Fruit fly (Drosophila melanogaster) whole organism, embryonic: ENCODE measurements around the gene CG6966.

ENCODE experiments used
- Adf1 ChIP-seq: fragments of 200-800 bp; sonication (Bioruptor generic); IDR thresholded peaks from 2 replicates; pipeline ENCODE4 v1.3.6; 2022; ENCODE audit warnings: missing biosample characterization, missing genetic modification characterization
- Atf6 ChIP-seq: fragments of 200-800 bp; sonication (Bioruptor generic); IDR thresholded peaks from 2 replicates; pipeline ENCODE4 v1.3.6; 2022; ENCODE audit warnings: missing biosample characterization, missing genetic modification characterization
- B-H2 ChIP-seq: fragments of 200-800 bp; sonication (Bioruptor generic); optimal IDR thresholded peaks from 2 replicates; lab custom pipeline; 2018; ENCODE audit warnings: missing biosample characterization, mild to moderate bottlenecking, missing genetic modification characterization
- CG11093 ChIP-seq: fragments of 200-800 bp; sonication (Bioruptor generic); IDR thresholded peaks from 3 replicates; pipeline ENCODE4 v1.3.6; 2022; ENCODE audit warnings: missing biosample characterization, missing genetic modification characterization
- CG12391 ChIP-seq: fragments of 200-800 bp; sonication (Bioruptor generic); optimal IDR thresholded peaks from 3 replicates; lab custom pipeline; 2018; ENCODE audit warnings: missing biosample characterization, mild to moderate bottlenecking, missing genetic modification characterization, moderate library complexity
- CG13775 ChIP-seq: fragments of 200-800 bp; sonication (Bioruptor generic); optimal IDR thresholded peaks from 3 replicates; lab custom pipeline; 2017; ENCODE audit warnings: missing biosample characterization, mild to moderate bottlenecking, missing genetic modification characterization
- CG15073 ChIP-seq: fragments of 200-800 bp; sonication (Bioruptor generic); optimal IDR thresholded peaks from 2 replicates; lab custom pipeline; 2016; ENCODE audit warnings: missing biosample characterization, missing genetic modification characterization
- CG1529 ChIP-seq: fragments of 200-800 bp; sonication (Bioruptor generic); optimal IDR thresholded peaks from 3 replicates; lab custom pipeline; 2018; ENCODE audit warnings: missing biosample characterization, missing genetic modification characterization
- CG15601 ChIP-seq: fragments of 200-800 bp; sonication (Bioruptor generic); optimal IDR thresholded peaks from 3 replicates; lab custom pipeline; 2019; ENCODE audit warnings: missing biosample characterization, mild to moderate bottlenecking, missing genetic modification characterization, moderate library complexity
- CG17385 ChIP-seq: fragments of 200-800 bp; sonication (Bioruptor generic); optimal IDR thresholded peaks from 3 replicates; lab custom pipeline; 2018; ENCODE audit warnings: missing biosample characterization, mild to moderate bottlenecking, missing genetic modification characterization
- CG17829 ChIP-seq: fragments of 200-800 bp; optimal IDR thresholded peaks from 2 replicates; lab custom pipeline; 2019; ENCODE audit warnings: missing biosample characterization, mild to moderate bottlenecking, missing genetic modification characterization, moderate library complexity
- CG17912 ChIP-seq: fragments of 200-800 bp; sonication (Bioruptor generic); optimal IDR thresholded peaks from 2 replicates; lab custom pipeline; 2018; ENCODE audit warnings: missing biosample characterization, mild to moderate bottlenecking, missing genetic modification characterization
- CG18011 ChIP-seq: fragments of 200-800 bp; sonication (Bioruptor generic); optimal IDR thresholded peaks from 2 replicates; lab custom pipeline; 2017; ENCODE audit warnings: missing biosample characterization, missing genetic modification characterization, mild to moderate bottlenecking, moderate library complexity, missing genotype
- CG2202 ChIP-seq: fragments of 200-800 bp; sonication (Bioruptor generic); optimal IDR thresholded peaks from 2 replicates; lab custom pipeline; 2018; ENCODE audit warnings: missing biosample characterization, mild to moderate bottlenecking, missing genetic modification characterization
- CG2875 ChIP-seq: fragments of 200-800 bp; sonication (Bioruptor generic); optimal IDR thresholded peaks from 2 replicates; lab custom pipeline; 2017; ENCODE audit warnings: missing biosample characterization, mild to moderate bottlenecking, missing genetic modification characterization, missing genetic modification reagents
- CG4707 ChIP-seq: fragments of 200-800 bp; sonication (Bioruptor generic); optimal IDR thresholded peaks from 2 replicates; lab custom pipeline; 2018; ENCODE audit warnings: missing biosample characterization, mild to moderate bottlenecking, missing genetic modification characterization, moderate library complexity
- CG7556 ChIP-seq: fragments of 200-800 bp; sonication (Bioruptor generic); optimal IDR thresholded peaks from 2 replicates; lab custom pipeline; 2017; ENCODE audit warnings: missing biosample characterization, mild to moderate bottlenecking, missing genetic modification characterization
- CG9932 ChIP-seq: fragments of 200-800 bp; sonication (Bioruptor generic); IDR thresholded peaks from 2 replicates; pipeline ENCODE4 v1.3.6; 2022; ENCODE audit warnings: missing biosample characterization, missing genetic modification characterization
- CkIIα-i1 ChIP-seq: fragments of 200-800 bp; sonication (Bioruptor generic); IDR thresholded peaks from 2 replicates; pipeline ENCODE4 v1.3.6; 2022; ENCODE audit warnings: missing biosample characterization, missing genetic modification characterization
- Dp ChIP-seq: fragments of 200-800 bp; sonication (Bioruptor generic); optimal IDR thresholded peaks from 2 replicates; lab custom pipeline; 2018; ENCODE audit warnings: missing biosample characterization, mild to moderate bottlenecking, missing genetic modification characterization, moderate library complexity
- HLH4C ChIP-seq: fragments of 200-800 bp; sonication (Bioruptor generic); IDR thresholded peaks from 3 replicates; pipeline ENCODE4 v1.3.6; 2022; ENCODE audit warnings: missing biosample characterization, missing genetic modification characterization; ENCODE audit not compliant: partially characterized antibody
- HmgD ChIP-seq: fragments of 200-800 bp; sonication (Bioruptor generic); optimal IDR thresholded peaks from 3 replicates; lab custom pipeline; 2016; ENCODE audit warnings: missing biosample characterization, missing genetic modification characterization
- Hr78 ChIP-seq, 2 experiments: fragments of 200-800 bp in 1 of 2; fragments of >200 bp in 1 of 2; sonication (Bioruptor generic) in 1 of 2; optimal IDR thresholded peaks; 2 replicates each; lab custom pipeline; 2017 to 2019; ENCODE audit warnings: missing biosample characterization in 2 of 2, missing genetic modification characterization in 2 of 2, mild to moderate bottlenecking in 1 of 2, moderate library complexity in 1 of 2
- Lpt ChIP-seq: fragments of >200 bp; optimal IDR thresholded peaks from 2 replicates; lab custom pipeline; 2018; ENCODE audit warnings: missing biosample characterization, missing genetic modification characterization
- Mes4 ChIP-seq: fragments of 200-800 bp; sonication (Bioruptor generic); optimal IDR thresholded peaks from 2 replicates; lab custom pipeline; 2016; ENCODE audit warnings: missing biosample characterization, missing genetic modification characterization
- NC2β ChIP-seq: fragments of 200-800 bp; sonication (Bioruptor generic); optimal IDR thresholded peaks from 2 replicates; lab custom pipeline; 2016; ENCODE audit warnings: missing biosample characterization, missing genetic modification characterization
- Pdp1 ChIP-seq, 2 experiments: fragments of 200-800 bp; sonication (Bioruptor generic); optimal IDR thresholded peaks; 3 replicates each; lab custom pipeline; 2016; ENCODE audit warnings: missing biosample characterization in 2 of 2, missing genetic modification characterization in 2 of 2, mild to moderate bottlenecking in 1 of 2, moderate library complexity in 1 of 2
- Poxn ChIP-seq: fragments of 200-800 bp; sonication (Bioruptor generic); IDR thresholded peaks from 2 replicates; pipeline ENCODE4 v1.3.6; 2022; ENCODE audit warnings: missing biosample characterization, missing genetic modification characterization
- Ssrp ChIP-seq: fragments of 200-800 bp; sonication (Bioruptor generic); optimal IDR thresholded peaks from 2 replicates; lab custom pipeline; 2018; ENCODE audit warnings: missing biosample characterization, mild to moderate bottlenecking, missing genetic modification characterization, moderate library complexity
- ac ChIP-seq: fragments of 200-800 bp; sonication (Bioruptor generic); optimal IDR thresholded peaks from 3 replicates; lab custom pipeline; 2017; ENCODE audit warnings: missing biosample characterization, mild to moderate bottlenecking, missing genetic modification characterization
- ato ChIP-seq: fragments of 200-800 bp; sonication (Bioruptor generic); IDR thresholded peaks from 2 replicates; pipeline ENCODE4 v1.3.6; 2022; ENCODE audit warnings: missing biosample characterization, missing genetic modification characterization; ENCODE audit not compliant: partially characterized antibody
- bcd ChIP-seq: fragments of 200-800 bp; sonication (Bioruptor generic); optimal IDR thresholded peaks from 2 replicates; lab custom pipeline; 2017; ENCODE audit warnings: missing biosample characterization, mild to moderate bottlenecking, missing genetic modification characterization
- corto ChIP-seq: fragments of 200-800 bp; sonication (Bioruptor generic); optimal IDR thresholded peaks from 2 replicates; lab custom pipeline; 2016; ENCODE audit warnings: missing biosample characterization, mild to moderate bottlenecking, missing genetic modification characterization, moderate library complexity
- fu2 ChIP-seq: fragments of 200-800 bp; sonication (Bioruptor generic); optimal IDR thresholded peaks from 2 replicates; lab custom pipeline; 2016; ENCODE audit warnings: missing biosample characterization, missing genetic modification characterization
- gsb-n ChIP-seq: fragments of 200-800 bp; sonication (Bioruptor generic); optimal IDR thresholded peaks from 3 replicates; lab custom pipeline; 2018; ENCODE audit warnings: missing biosample characterization, mild to moderate bottlenecking, missing genetic modification characterization
- inv ChIP-seq: fragments of 200-800 bp; sonication (Bioruptor generic); IDR thresholded peaks from 2 replicates; pipeline ENCODE4 v1.3.6; 2022; ENCODE audit warnings: missing biosample characterization, missing genetic modification characterization; ENCODE audit not compliant: partially characterized antibody
- jigr1 ChIP-seq: fragments of 200-800 bp; sonication (Bioruptor generic); IDR thresholded peaks from 3 replicates; pipeline ENCODE4 v1.3.6; 2022; ENCODE audit warnings: missing biosample characterization, missing genetic modification characterization
- lilli ChIP-seq: fragments of 200-800 bp; sonication (Bioruptor generic); optimal IDR thresholded peaks from 3 replicates; lab custom pipeline; 2016; ENCODE audit warnings: missing biosample characterization, missing genetic modification characterization
- mld ChIP-seq: fragments of 200-800 bp; sonication (Bioruptor generic); IDR thresholded peaks from 3 replicates; pipeline ENCODE4 v1.3.6; 2022; ENCODE audit warnings: missing biosample characterization, missing genetic modification characterization; ENCODE audit not compliant: partially characterized antibody
- pho ChIP-seq: fragments of 200-800 bp; sonication (Bioruptor generic); optimal IDR thresholded peaks from 2 replicates; lab custom pipeline; 2016; ENCODE audit warnings: missing biosample characterization, missing genetic modification characterization
- pnt ChIP-seq: fragments of 200-800 bp; sonication (Bioruptor generic); optimal IDR thresholded peaks from 3 replicates; lab custom pipeline; 2016; ENCODE audit warnings: missing biosample characterization, missing genetic modification characterization
- ranshi ChIP-seq: fragments of 200-800 bp; sonication (Bioruptor generic); IDR thresholded peaks from 2 replicates; pipeline ENCODE4 v1.3.6; 2022; ENCODE audit warnings: missing biosample characterization, missing genetic modification characterization
- rib ChIP-seq: fragments of 200-800 bp; sonication (Bioruptor generic); IDR thresholded peaks from 2 replicates; pipeline ENCODE4 v1.3.6; 2022; ENCODE audit warnings: missing biosample characterization, missing genetic modification characterization
- sisA ChIP-seq: fragments of 200-800 bp; sonication (Bioruptor generic); IDR thresholded peaks from 2 replicates; pipeline ENCODE4 v1.3.6; 2022; ENCODE audit warnings: missing biosample characterization, missing genetic modification characterization
- slbo ChIP-seq: fragments of 200-800 bp; sonication (Bioruptor generic); IDR thresholded peaks from 2 replicates; pipeline ENCODE4 v1.3.6; 2022; ENCODE audit warnings: missing biosample characterization, missing genetic modification characterization
- tgo ChIP-seq: fragments of 200-800 bp; sonication (Bioruptor generic); IDR thresholded peaks from 3 replicates; pipeline ENCODE4 v1.3.6; 2022; ENCODE audit warnings: missing biosample characterization, missing genetic modification characterization
- tio ChIP-seq: fragments of 200-800 bp; sonication (Bioruptor generic); optimal IDR thresholded peaks from 2 replicates; lab custom pipeline; 2017; ENCODE audit warnings: missing biosample characterization, missing genetic modification characterization, inconsistent platforms
- toy ChIP-seq: fragments of 200-800 bp; sonication (Bioruptor generic); IDR thresholded peaks from 2 replicates; pipeline ENCODE4 v1.3.6; 2022; ENCODE audit warnings: missing biosample characterization, missing genetic modification characterization
- trh ChIP-seq: fragments of 200-800 bp; sonication (Bioruptor generic); optimal IDR thresholded peaks from 2 replicates; lab custom pipeline; 2016; ENCODE audit warnings: missing biosample characterization, missing genetic modification characterization
- twi ChIP-seq: fragments of 200-800 bp; optimal IDR thresholded peaks from 2 replicates; lab custom pipeline; 2019; ENCODE audit warnings: missing biosample characterization, mild to moderate bottlenecking, missing genetic modification characterization, moderate library complexity

The CG6966 gene

dm6 chr3R:15087606-15088193 lies 7.7 kb downstream of the CG6966 start (continued):
- peak; percentile 63 for TF ChIP-seq CG2875
- peak; percentile 77 for TF ChIP-seq CG12391 (tag; lab: Kevin White, UChicago)
- peak; percentile 57 for TF ChIP-seq CG1529 (GFP tag; lab: Kevin White, UChicago)
- peak; percentile 93 for TF ChIP-seq sisA
- TF ChIP-seq Adf1 (GFP tag; lab: Robert Waterston, UW): peak; percentile 68
- TF ChIP-seq CG4707 (GFP tag; lab: Kevin White, UChicago): peak; percentile 23
- 0 out of 2 replicates have a peak, but pooled peaks have one; percentile 49 for TF ChIP-seq toy (GFP tag; lab: Robert Waterston, UW)
- TF ChIP-seq Poxn: no peak
- TF ChIP-seq lilli (GFP tag; lab: Kevin White, UChicago): peak; percentile 78
- TF ChIP-seq CG13775 (GFP tag; lab: Kevin White, UChicago): peak; percentile 58
- TF ChIP-seq Hr78 (GFP tag; optimal IDR thresholded peaks at IDR 0.05; lab: Kevin White, UChicago): peak in 1 of 2 experiments; percentile 89
- TF ChIP-seq mld: no peak
- peak; percentile 65; the same call in 1 of the 2 replicates for TF ChIP-seq rib
- peak; percentile 82 for TF ChIP-seq jigr1
- TF ChIP-seq trh (GFP tag; lab: Kevin White, UChicago): peak; percentile 70
- no peak for TF ChIP-seq Lpt (GFP tag; lab: Kevin White, UChicago)
- TF ChIP-seq bcd (GFP tag; lab: Kevin White, UChicago): peak; percentile 83
- peak; percentile 91 for TF ChIP-seq ranshi
- TF ChIP-seq Ssrp (tag; lab: Kevin White, UChicago): peak; percentile 75
- peak; percentile 26 for TF ChIP-seq CG18011 (GFP tag; lab: Kevin White, UChicago)
- TF ChIP-seq Dp: no peak
- TF ChIP-seq CG17829 (tag; lab: Kevin White, UChicago): peak; percentile 82
- peak; percentile 76 for TF ChIP-seq NC2β (GFP tag; lab: Kevin White, UChicago)
- TF ChIP-seq ac (GFP tag; lab: Kevin White, UChicago): no peak
- TF ChIP-seq twi (tag; lab: Kevin White, UChicago): no peak
- TF ChIP-seq ato (GFP tag; lab: Robert Waterston, UW): no peak
- TF ChIP-seq CG17385 (GFP tag; lab: Kevin White, UChicago): peak; percentile 71
- peak; percentile 37 for TF ChIP-seq HmgD
- TF ChIP-seq CG9932 (GFP tag; lab: Robert Waterston, UW): peak; percentile 70
- peak; percentile 76 for TF ChIP-seq CG11093 (GFP tag; lab: Robert Waterston, UW)
- peak; percentile 80 for TF ChIP-seq CG7556 (GFP tag; lab: Kevin White, UChicago)
- peak; percentile 91 for TF ChIP-seq slbo (GFP tag; lab: Robert Waterston, UW)
- no peak for TF ChIP-seq corto (GFP tag; lab: Kevin White, UChicago)
- peak; percentile 76 for TF ChIP-seq tio (GFP tag; lab: Kevin White, UChicago)
- TF ChIP-seq B-H2 (GFP tag; lab: Kevin White, UChicago): no peak
- TF ChIP-seq CG15073 (GFP tag; lab: Kevin White, UChicago): peak; percentile 38
- TF ChIP-seq Atf6 (GFP tag; lab: Robert Waterston, UW): peak; percentile 91
- peak; percentile 79 for TF ChIP-seq fu2 (GFP tag; lab: Kevin White, UChicago)
- TF ChIP-seq gsb-n (tag; lab: Kevin White, UChicago): peak; percentile 66
- no peak for TF ChIP-seq CG2202 (tag; lab: Kevin White, UChicago)
- TF ChIP-seq tgo (GFP tag; lab: Robert Waterston, UW): peak; percentile 92
- peak; percentile 16 for TF ChIP-seq CG15601 (tag; lab: Kevin White, UChicago)
- TF ChIP-seq Pdp1 (GFP tag; optimal IDR thresholded peaks at IDR 0.05; lab: Kevin White, UChicago): peak; percentile 79 to 84
- TF ChIP-seq Mes4 (GFP tag; lab: Kevin White, UChicago): peak; percentile 73
- no peak for TF ChIP-seq HLH4C (GFP tag; lab: Robert Waterston, UW)
- TF ChIP-seq inv (GFP tag; lab: Robert Waterston, UW): no peak
- peak; percentile 91 for TF ChIP-seq pnt (GFP tag; lab: Kevin White, UChicago)
- TF ChIP-seq CkIIα-i1 (GFP tag; lab: Robert Waterston, UW): peak; percentile 85
- TF ChIP-seq pho (GFP tag; lab: Kevin White, UChicago): peak; percentile 49
- TF ChIP-seq CG17912 (GFP tag; lab: Kevin White, UChicago): no peak
